Worm (Caenorhabditis elegans) whole organism, midembryonic: Measurements from ENCODE around the gene tag-322.

Experiments
- T22C8.4 ChIP-seq: fragments of 200-800 bp; sonication (Bioruptor generic); IDR thresholded peaks from 2 replicates; pipeline ENCODE4 v1.3.6; 2022; ENCODE audit warnings: missing genetic modification characterization, missing compliant biosample characterization
- cog-1 ChIP-seq: sonication (generic microtip); optimal IDR thresholded peaks from 2 replicates; lab custom pipeline; 2016; ENCODE audit warnings: missing genetic modification characterization, missing compliant biosample characterization
- flt-1 ChIP-seq: fragments of 200-800 bp; sonication (Bioruptor generic); IDR thresholded peaks from 2 replicates; pipeline ENCODE4 v1.3.6; 2022; ENCODE audit warnings: missing genetic modification characterization, missing compliant biosample characterization
- klf-2 ChIP-seq: fragments of 200-800 bp; sonication (Bioruptor generic); conservative IDR thresholded peaks from 2 replicates; pipeline ENCODE4 v1.3.6; 2022; ENCODE audit warnings: missing genetic modification reagents, missing genetic modification characterization, missing compliant biosample characterization
- med-1 ChIP-seq: sonication (generic microtip); optimal IDR thresholded peaks from 2 replicates; lab custom pipeline; 2017; ENCODE audit warnings: missing genetic modification characterization, mild to moderate bottlenecking, missing compliant biosample characterization, antibody characterized with exemption, missing genetic modification reagents; ENCODE audit not compliant: insufficient read depth
- ref-1 ChIP-seq: fragments of 200-800 bp; sonication (Bioruptor generic); conservative IDR thresholded peaks from 2 replicates; pipeline ENCODE4 v1.3.6; 2022; ENCODE audit warnings: missing genetic modification reagents, missing genetic modification characterization, missing compliant biosample characterization
- tab-1 ChIP-seq: fragments of 200-800 bp; sonication (Bioruptor generic); IDR thresholded peaks from 2 replicates; pipeline ENCODE4 v1.3.6; 2022; ENCODE audit warnings: missing genetic modification characterization, missing compliant biosample characterization
- ztf-23 ChIP-seq: fragments of 200-800 bp; sonication (Bioruptor generic); IDR thresholded peaks from 2 replicates; pipeline ENCODE4 v1.3.6; 2022; ENCODE audit warnings: missing genetic modification reagents, missing genetic modification characterization, missing compliant biosample characterization
- ztf-29 ChIP-seq: fragments of 200-800 bp; sonication (Bioruptor generic); IDR thresholded peaks from 2 replicates; pipeline ENCODE4 v1.3.6; 2022; ENCODE audit warnings: missing genetic modification reagents, missing genetic modification characterization, missing compliant biosample characterization

tag-322 gene

ce11 chrIV:7770162-7770561 lies 15.2 kb downstream of the tag-322 start, which contains the start of gene rdl-1:
Gene rdl-1, minus strand, starts transcription at chrIV:7770262.
- no peak for TF ChIP-seq ztf-29 (GFP tag; lab: Robert Waterston, UW)
- no peak for TF ChIP-seq tab-1 (GFP tag; lab: Robert Waterston, UW)
- TF ChIP-seq cog-1: no peak
- no peak for TF ChIP-seq T22C8.4 (GFP tag; lab: Robert Waterston, UW)
- no peak for TF ChIP-seq klf-2 (GFP tag; lab: Robert Waterston, UW)
- no peak for TF ChIP-seq flt-1 (GFP tag; lab: Robert Waterston, UW)
- no peak for TF ChIP-seq ztf-23 (GFP tag; lab: Robert Waterston, UW)

- TF ChIP-seq ztf-23 (GFP tag; lab: Robert Waterston, UW) (no peak), flt-1 (GFP tag; lab: Robert Waterston, UW) (no peak), T22C8.4 (GFP tag; lab: Robert Waterston, UW) (no peak)
These were observed 21.0 kb downstream of the tag-322 start for ce11 chrIV:7764319-7764718.

ce11 chrIV:7763748-7764147 lies 21.6 kb downstream of the tag-322 start, which contains the start of the genes C46A5.6 and C46A5.1:
Gene C46A5.6, minus strand, starts transcription at chrIV:7763848.
Gene C46A5.1, plus strand, starts transcription at chrIV:7763931.
- no peak for TF ChIP-seq ref-1 (GFP tag; lab: Robert Waterston, UW)
- no peak for TF ChIP-seq cog-1
- TF ChIP-seq med-1 (GFP tag; lab: Kevin White, UChicago): no peak
- TF ChIP-seq klf-2 (GFP tag; lab: Robert Waterston, UW): no peak
- no peak for TF ChIP-seq tab-1 (GFP tag; lab: Robert Waterston, UW)
- TF ChIP-seq ztf-29 (GFP tag; lab: Robert Waterston, UW): no peak
- no peak for TF ChIP-seq ztf-23 (GFP tag; lab: Robert Waterston, UW)
- no peak for TF ChIP-seq flt-1 (GFP tag; lab: Robert Waterston, UW)
- TF ChIP-seq T22C8.4 (GFP tag; lab: Robert Waterston, UW): no peak

- TF ChIP-seq flt-1 (GFP tag; lab: Robert Waterston, UW) (no peak), cog-1 (no peak), ztf-23 (GFP tag; lab: Robert Waterston, UW) (no peak), klf-2 (GFP tag; lab: Robert Waterston, UW) (no peak), ztf-29 (GFP tag; lab: Robert Waterston, UW) (no peak), ref-1 (GFP tag; lab: Robert Waterston, UW) (no peak), tab-1 (GFP tag; lab: Robert Waterston, UW) (no peak), T22C8.4 (GFP tag; lab: Robert Waterston, UW) (no peak), med-1 (GFP tag; lab: Kevin White, UChicago) (no peak)
These were observed 25.2 kb downstream of the tag-322 start, which contains the start of gene del-7 for ce11 chrIV:7760117-7760516. Gene del-7, plus strand, starts transcription at chrIV:7760417.

ce11 chrIV:7759527-7759926 lies 25.8 kb downstream of the tag-322 start, which contains the start of gene dsb-3:
Gene dsb-3, minus strand, starts transcription at chrIV:7759627.
- TF ChIP-seq flt-1 (GFP tag; lab: Robert Waterston, UW): no peak
- TF ChIP-seq ref-1 (GFP tag; lab: Robert Waterston, UW): no peak
- TF ChIP-seq med-1 (GFP tag; lab: Kevin White, UChicago): no peak
- no peak for TF ChIP-seq klf-2 (GFP tag; lab: Robert Waterston, UW)
- no peak for TF ChIP-seq ztf-29 (GFP tag; lab: Robert Waterston, UW)
- no peak for TF ChIP-seq ztf-23 (GFP tag; lab: Robert Waterston, UW)
- TF ChIP-seq tab-1 (GFP tag; lab: Robert Waterston, UW): no peak
- no peak for TF ChIP-seq cog-1
- no peak for TF ChIP-seq T22C8.4 (GFP tag; lab: Robert Waterston, UW)

ce11 chrIV:7757245-7757644 lies 28.1 kb downstream of the tag-322 start, which contains the start of gene C46A5.4:
Gene C46A5.4, minus strand, starts transcription at chrIV:7757345.
- no peak for TF ChIP-seq cog-1
- no peak for TF ChIP-seq ztf-29 (GFP tag; lab: Robert Waterston, UW)
- TF ChIP-seq klf-2 (GFP tag; lab: Robert Waterston, UW): no peak
- no peak for TF ChIP-seq tab-1 (GFP tag; lab: Robert Waterston, UW)
- TF ChIP-seq flt-1 (GFP tag; lab: Robert Waterston, UW): no peak
- TF ChIP-seq T22C8.4 (GFP tag; lab: Robert Waterston, UW): no peak
- TF ChIP-seq ref-1 (GFP tag; lab: Robert Waterston, UW): no peak
- no peak for TF ChIP-seq med-1 (GFP tag; lab: Kevin White, UChicago)
- no peak for TF ChIP-seq ztf-23 (GFP tag; lab: Robert Waterston, UW)

- no peak for TF ChIP-seq ztf-23 (GFP tag; lab: Robert Waterston, UW)
- no peak for TF ChIP-seq klf-2 (GFP tag; lab: Robert Waterston, UW)
- TF ChIP-seq tab-1 (GFP tag; lab: Robert Waterston, UW): no peak
These were observed 31.2 kb downstream of the tag-322 start for ce11 chrIV:7754114-7754513.

ce11 chrIV:7753108-7753507 lies 32.2 kb downstream of the tag-322 start, which contains the start of gene col-14:
Gene col-14, plus strand, starts transcription at chrIV:7753408.
- TF ChIP-seq med-1 (GFP tag; lab: Kevin White, UChicago) (no peak), tab-1 (GFP tag; lab: Robert Waterston, UW) (no peak), T22C8.4 (GFP tag; lab: Robert Waterston, UW) (no peak), ztf-23 (GFP tag; lab: Robert Waterston, UW) (no peak), klf-2 (GFP tag; lab: Robert Waterston, UW) (no peak), ztf-29 (GFP tag; lab: Robert Waterston, UW) (no peak), flt-1 (GFP tag; lab: Robert Waterston, UW) (no peak), cog-1 (no peak), ref-1 (GFP tag; lab: Robert Waterston, UW) (no peak)

- TF ChIP-seq cog-1 (no peak), med-1 (GFP tag; lab: Kevin White, UChicago) (no peak), T22C8.4 (GFP tag; lab: Robert Waterston, UW) (no peak), tab-1 (GFP tag; lab: Robert Waterston, UW) (no peak), klf-2 (GFP tag; lab: Robert Waterston, UW) (no peak), ztf-23 (GFP tag; lab: Robert Waterston, UW) (no peak), ztf-29 (GFP tag; lab: Robert Waterston, UW) (no peak), flt-1 (GFP tag; lab: Robert Waterston, UW) (no peak), ref-1 (GFP tag; lab: Robert Waterston, UW) (no peak)
These were observed 37.5 kb downstream of the tag-322 start, which contains the start of gene klo-1 for ce11 chrIV:7747838-7748237. Gene klo-1, minus strand, starts transcription at chrIV:7748225.
